Fruit fly (Drosophila melanogaster): ENCODE results near the gene CG5567.

Gene CG5567

dm6 chr3L:17846982-17847355 is 3.6 kb upstream of the CG5567 start (continued):
- no peak for TF ChIP-seq zen (tag; optimal IDR thresholded peaks at IDR 0.05)
- TF ChIP-seq Hr39 (optimal IDR thresholded peaks at IDR 0.05) = no peak
- TF ChIP-seq gfzf (GFP tag; optimal IDR thresholded peaks at IDR 0.05) = no peak
- TF ChIP-seq zfh1 (GFP tag; IDR thresholded peaks at IDR 0.05) = no peak
- TF ChIP-seq CG8359 (GFP tag; optimal IDR thresholded peaks at IDR 0.05; ENCODE audit: borderline replicate concordance) = no peak
- no peak for TF ChIP-seq gsb-n (tag; optimal IDR thresholded peaks at IDR 0.05)
- no peak for TF ChIP-seq CG1603 (tag; optimal IDR thresholded peaks at IDR 0.05)
- no peak for TF ChIP-seq B-H2 (GFP tag; optimal IDR thresholded peaks at IDR 0.05)
- no peak for TF ChIP-seq CG34376 (GFP tag; optimal IDR thresholded peaks at IDR 0.05)
- no peak for TF ChIP-seq CG14050 (GFP tag; IDR thresholded peaks at IDR 0.05)
- no peak for TF ChIP-seq CG10267 (tag; optimal IDR thresholded peaks at IDR 0.05)
- TF ChIP-seq Fer2 (tag; optimal IDR thresholded peaks at IDR 0.05) = no peak
- no peak for TF ChIP-seq dati (GFP tag; IDR thresholded peaks at IDR 0.05)
- no peak for TF ChIP-seq CG10366 (GFP tag; IDR thresholded peaks at IDR 0.05)
- TF ChIP-seq E2f1 (GFP tag; IDR thresholded peaks at IDR 0.05) = no peak
- no peak for TF ChIP-seq CG11695 (GFP tag; IDR thresholded peaks at IDR 0.05)
- TF ChIP-seq Dbx (GFP tag; IDR thresholded peaks at IDR 0.05) = peak; percentile 6; the same call in 1 of the 3 replicates
- TF ChIP-seq peb (GFP tag; IDR thresholded peaks at IDR 0.05) = no peak
- no peak for TF ChIP-seq Optix (GFP tag; IDR thresholded peaks at IDR 0.05)
- peak; percentile 40; the same call in 2 of the 3 replicates for TF ChIP-seq HLH4C (GFP tag; IDR thresholded peaks at IDR 0.05; ENCODE audit: partially characterized antibody)
- TF ChIP-seq CG4360 (GFP tag; IDR thresholded peaks at IDR 0.05) = no peak
- no peak for TF ChIP-seq CG33557 (GFP tag; optimal IDR thresholded peaks at IDR 0.05)
- TF ChIP-seq CG12155 (GFP tag; optimal IDR thresholded peaks at IDR 0.05) = no peak
- TF ChIP-seq schlank (tag; optimal IDR thresholded peaks at IDR 0.05) = no peak
- no peak for TF ChIP-seq Antp (GFP tag; optimal IDR thresholded peaks at IDR 0.05)
- TF ChIP-seq CG7556 (GFP tag; optimal IDR thresholded peaks at IDR 0.05) = no peak
- no peak for TF ChIP-seq unpg (GFP tag; optimal IDR thresholded peaks at IDR 0.05)
- TF ChIP-seq CG3847 (GFP tag; IDR thresholded peaks at IDR 0.05) = peak; percentile 35; the same call in 1 of the 2 replicates
- no peak for TF ChIP-seq CG6683 (GFP tag; optimal IDR thresholded peaks at IDR 0.05)
- no peak for TF ChIP-seq slp2 (GFP tag; optimal IDR thresholded peaks at IDR 0.05)
- TF ChIP-seq ro (GFP tag; IDR thresholded peaks at IDR 0.05) = no peak
- TF ChIP-seq CG34224 (GFP tag; IDR thresholded peaks at IDR 0.05; ENCODE audit: partially characterized antibody) = peak; percentile 68
- TF ChIP-seq CG6854 (GFP tag; optimal IDR thresholded peaks at IDR 0.05) = no peak
- no peak for TF ChIP-seq lov (optimal IDR thresholded peaks at IDR 0.05)
- no peak for TF ChIP-seq lov (GFP tag; IDR thresholded peaks at IDR 0.05)
- no peak for TF ChIP-seq CTCF (GFP tag; optimal IDR thresholded peaks at IDR 0.05)
- TF ChIP-seq Atf-2 (GFP tag; optimal IDR thresholded peaks at IDR 0.05) = no peak
- TF ChIP-seq CG32767 (GFP tag; IDR thresholded peaks at IDR 0.05) = no peak
- peak; percentile 88 for TF ChIP-seq CG7928 (GFP tag; optimal IDR thresholded peaks at IDR 0.05)
- no peak for TF ChIP-seq CG6765 (GFP tag; optimal IDR thresholded peaks at IDR 0.05)
- no peak for TF ChIP-seq kah (GFP tag; optimal IDR thresholded peaks at IDR 0.05)
- TF ChIP-seq crc (GFP tag; optimal IDR thresholded peaks at IDR 0.05) = no peak
- TF ChIP-seq D (optimal IDR thresholded peaks at IDR 0.05) = no peak
- no peak for TF ChIP-seq D (GFP tag; optimal IDR thresholded peaks at IDR 0.05)
- 0 out of 3 replicates have a peak, but pooled peaks have one; percentile 15 for TF ChIP-seq dysf (GFP tag; IDR thresholded peaks at IDR 0.05)
- no peak for TF ChIP-seq Ravus (GFP tag; IDR thresholded peaks at IDR 0.05)
- no peak for TF ChIP-seq CG1832 (GFP tag; optimal IDR thresholded peaks at IDR 0.05)
- peak; percentile 68 for TF ChIP-seq nerfin-2 (GFP tag; IDR thresholded peaks at IDR 0.05; ENCODE audit: partially characterized antibody)
- TF ChIP-seq ewg (GFP tag; optimal IDR thresholded peaks at IDR 0.05) = no peak
- no peak for TF ChIP-seq CG6813 (GFP tag; optimal IDR thresholded peaks at IDR 0.05)
- no peak for TF ChIP-seq CG13894 (tag; optimal IDR thresholded peaks at IDR 0.05)
- no peak for TF ChIP-seq Dfd (GFP tag; optimal IDR thresholded peaks at IDR 0.05)
- TF ChIP-seq zf30C (GFP tag; optimal IDR thresholded peaks at IDR 0.05) = no peak
